Worm (Caenorhabditis elegans) whole organism, late embryonic: Measurements from ENCODE around the gene Y73B6BL.270.

ENCODE experiments used
- C08G9.2 ChIP-seq: sonication (generic microtip); optimal IDR thresholded peaks from 2 replicates; lab custom pipeline; 2016; ENCODE audit warnings: mild to moderate bottlenecking, missing genetic modification characterization, moderate library complexity, missing compliant biosample characterization
- F13H6.1 ChIP-seq: sonication (generic microtip); optimal IDR thresholded peaks from 2 replicates; lab custom pipeline; 2016; ENCODE audit warnings: missing genetic modification characterization, missing compliant biosample characterization
- K09A11.1 ChIP-seq: sonication (generic microtip); optimal IDR thresholded peaks from 2 replicates; lab custom pipeline; 2017; ENCODE audit warnings: antibody characterized with exemption, mild to moderate bottlenecking, missing genetic modification characterization, missing compliant biosample characterization; ENCODE audit not compliant: insufficient read depth
- ceh-18 ChIP-seq: sonication (generic microtip); optimal IDR thresholded peaks from 2 replicates; lab custom pipeline; 2016; ENCODE audit warnings: missing genetic modification characterization, missing compliant biosample characterization
- ceh-24 ChIP-seq: sonication (generic microtip); optimal IDR thresholded peaks from 2 replicates; lab custom pipeline; 2016; ENCODE audit warnings: mild to moderate bottlenecking, missing genetic modification characterization, missing compliant biosample characterization
- ceh-30 ChIP-seq: fragments of 150-350 bp; optimal IDR thresholded peaks from 2 replicates; lab custom pipeline; 2014; ENCODE audit warnings: missing biosample characterization, missing genetic modification characterization
- ceh-34 ChIP-seq: sonication (generic microtip); optimal IDR thresholded peaks from 2 replicates; lab custom pipeline; 2016; ENCODE audit warnings: mild to moderate bottlenecking, missing genetic modification characterization, missing compliant biosample characterization
- ceh-45 ChIP-seq: fragments of 200-800 bp; sonication (Bioruptor generic); IDR thresholded peaks from 2 replicates; pipeline ENCODE4 v1.3.6; 2022; ENCODE audit warnings: missing genetic modification reagents, missing genetic modification characterization, missing compliant biosample characterization
- ceh-6 ChIP-seq: fragments of 200-800 bp; sonication (Bioruptor generic); optimal IDR thresholded peaks from 2 replicates; lab custom pipeline; 2018; ENCODE audit warnings: mild to moderate bottlenecking, missing genetic modification characterization, missing compliant biosample characterization
- ceh-9 ChIP-seq: sonication (generic microtip); optimal IDR thresholded peaks from 2 replicates; lab custom pipeline; 2016; ENCODE audit warnings: mild to moderate bottlenecking, missing genetic modification characterization, inconsistent platforms, missing compliant biosample characterization
- che-1 ChIP-seq: sonication (generic microtip); optimal IDR thresholded peaks from 2 replicates; lab custom pipeline; 2016; ENCODE audit warnings: mild to moderate bottlenecking, missing genetic modification characterization, missing compliant biosample characterization
- dmd-4 ChIP-seq: sonication (generic microtip); optimal IDR thresholded peaks from 2 replicates; lab custom pipeline; 2016; ENCODE audit warnings: borderline replicate concordance, missing genetic modification characterization, missing compliant biosample characterization
- elt-2 ChIP-seq: sonication (generic microtip); optimal IDR thresholded peaks from 2 replicates; lab custom pipeline; 2016; ENCODE audit warnings: missing genetic modification reagents, missing genetic modification characterization, missing compliant biosample characterization
- elt-4 ChIP-seq: sonication (generic microtip); optimal IDR thresholded peaks from 2 replicates; lab custom pipeline; 2016; ENCODE audit warnings: missing genetic modification characterization, missing compliant biosample characterization
- eyg-1 ChIP-seq: sonication (generic microtip); optimal IDR thresholded peaks from 2 replicates; lab custom pipeline; 2016; ENCODE audit warnings: missing genotype, missing genetic modification characterization, missing compliant biosample characterization
- fax-1 ChIP-seq: sonication (generic microtip); optimal IDR thresholded peaks from 2 replicates; lab custom pipeline; 2016; ENCODE audit warnings: missing genotype, missing genetic modification characterization, missing compliant biosample characterization
- fkh-10 ChIP-seq: fragments of 150-350 bp; optimal IDR thresholded peaks from 2 replicates; lab custom pipeline; 2014; ENCODE audit warnings: missing biosample characterization, missing genetic modification reagents, missing genetic modification characterization
- fkh-6 ChIP-seq: sonication (generic microtip); optimal IDR thresholded peaks from 2 replicates; lab custom pipeline; 2016; ENCODE audit warnings: missing genetic modification characterization, missing compliant biosample characterization
- hlh-15 ChIP-seq: sonication (generic microtip); optimal IDR thresholded peaks from 2 replicates; lab custom pipeline; 2016; ENCODE audit warnings: missing genetic modification characterization, missing compliant biosample characterization
- hlh-6 ChIP-seq: sonication (generic microtip); optimal IDR thresholded peaks from 2 replicates; lab custom pipeline; 2016; ENCODE audit warnings: missing genotype, missing genetic modification characterization, missing compliant biosample characterization
- hlh-8 ChIP-seq: sonication (generic microtip); optimal IDR thresholded peaks from 2 replicates; lab custom pipeline; 2016; ENCODE audit warnings: missing genotype, missing genetic modification characterization, missing compliant biosample characterization
- mec-3 ChIP-seq: sonication (generic microtip); optimal IDR thresholded peaks from 2 replicates; lab custom pipeline; 2016; ENCODE audit warnings: borderline replicate concordance, missing genetic modification characterization, missing compliant biosample characterization
- nfya-1 ChIP-seq: sonication (generic microtip); optimal IDR thresholded peaks from 2 replicates; lab custom pipeline; 2017; ENCODE audit warnings: missing genetic modification characterization, mild to moderate bottlenecking, missing compliant biosample characterization, antibody characterized with exemption, moderate library complexity
- nhr-232 ChIP-seq: sonication (generic microtip); optimal IDR thresholded peaks from 2 replicates; lab custom pipeline; 2016; ENCODE audit warnings: missing genetic modification characterization, missing compliant biosample characterization
- pag-3 ChIP-seq: sonication (generic microtip); optimal IDR thresholded peaks from 2 replicates; lab custom pipeline; 2016; ENCODE audit warnings: missing compliant biosample characterization, missing genetic modification characterization, borderline replicate concordance
- pax-1 ChIP-seq: fragments of 150-350 bp; optimal IDR thresholded peaks from 2 replicates; lab custom pipeline; 2014; ENCODE audit warnings: missing biosample characterization, missing genetic modification characterization
- pha-2 ChIP-seq: sonication (generic microtip); optimal IDR thresholded peaks from 2 replicates; lab custom pipeline; 2017; ENCODE audit warnings: mild to moderate bottlenecking, missing genetic modification characterization, missing compliant biosample characterization
- pha-4 ChIP-seq: fragments of 150-350 bp; optimal IDR thresholded peaks from 2 replicates; lab custom pipeline; 2018; ENCODE audit warnings: missing biosample characterization, missing genetic modification reagents, missing genetic modification characterization
- pqm-1 ChIP-seq: sonication (generic microtip); optimal IDR thresholded peaks from 2 replicates; lab custom pipeline; 2016; ENCODE audit warnings: missing genetic modification characterization, missing compliant biosample characterization
- ref-2 ChIP-seq: sonication (generic microtip); optimal IDR thresholded peaks from 2 replicates; lab custom pipeline; 2016; ENCODE audit warnings: missing genetic modification characterization, missing compliant biosample characterization
- rnt-1 ChIP-seq: sonication (generic microtip); optimal IDR thresholded peaks from 2 replicates; lab custom pipeline; 2016; ENCODE audit warnings: missing genetic modification characterization, missing compliant biosample characterization
- sdc-2 ChIP-seq: sonication (generic microtip); optimal IDR thresholded peaks from 2 replicates; lab custom pipeline; 2016; ENCODE audit warnings: missing genotype, missing genetic modification characterization, missing compliant biosample characterization
- tbx-2 ChIP-seq: sonication (generic microtip); optimal IDR thresholded peaks from 2 replicates; lab custom pipeline; 2016; ENCODE audit warnings: missing genetic modification characterization, missing compliant biosample characterization
- tbx-7 ChIP-seq: sonication (generic microtip); optimal IDR thresholded peaks from 2 replicates; lab custom pipeline; 2016; ENCODE audit warnings: missing genotype, missing genetic modification characterization, missing compliant biosample characterization
- unc-86 ChIP-seq: sonication (generic microtip); optimal IDR thresholded peaks from 2 replicates; lab custom pipeline; 2016; ENCODE audit warnings: missing genetic modification characterization, missing compliant biosample characterization
- zip-5 ChIP-seq: sonication (generic microtip); optimal IDR thresholded peaks from 2 replicates; lab custom pipeline; 2016; ENCODE audit warnings: missing genetic modification characterization, missing compliant biosample characterization

Gene Y73B6BL.270

DNA sequence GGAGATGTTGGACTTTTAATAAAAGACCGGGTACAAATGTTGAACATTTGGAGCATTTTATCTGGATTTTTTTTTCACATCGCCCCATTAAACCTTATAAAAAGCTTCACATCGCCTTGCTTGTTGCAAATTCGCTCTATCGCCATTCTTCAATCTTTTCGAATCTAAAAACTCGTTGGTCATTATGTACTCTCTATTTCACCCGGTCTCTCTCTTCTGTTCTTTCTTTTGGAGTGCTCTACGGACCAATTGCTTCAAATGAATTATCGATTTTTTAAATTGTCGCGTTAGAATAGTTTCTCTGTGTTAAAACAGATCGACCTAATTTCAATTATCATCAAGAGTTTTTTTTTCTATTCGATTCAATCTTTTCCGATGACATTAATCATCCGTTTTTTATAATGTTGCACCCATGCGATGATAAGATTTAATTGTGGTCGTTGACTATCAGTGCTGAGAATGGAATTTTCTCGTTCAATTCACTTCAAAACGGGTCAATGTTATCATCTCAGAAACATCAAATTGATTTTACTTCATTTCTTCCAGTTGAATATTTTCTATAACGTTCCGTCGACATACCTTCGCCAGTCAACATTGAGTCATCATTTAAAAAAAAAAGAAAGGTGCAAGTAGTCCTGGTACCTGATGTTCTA is 37.7 kb upstream of the Y73B6BL.270 start (continued):
- TF ChIP-seq elt-4 (no peak), dmd-4 (no peak), ceh-18 (tag; lab: Kevin White, UChicago) (no peak), ceh-30 (tag; lab: Kevin White, UChicago) (no peak), hlh-8 (tag; lab: Kevin White, UChicago) (no peak), fax-1 (tag; lab: Kevin White, UChicago) (no peak), K09A11.1 (tag; lab: Kevin White, UChicago) (no peak), zip-5 (tag; lab: Kevin White, UChicago) (no peak), fkh-6 (tag; lab: Kevin White, UChicago) (no peak)

- TF ChIP-seq hlh-15 (tag; lab: Kevin White, UChicago) = no peak
Measured at ce11 chrIV:6328198-6328597, 36.9 kb upstream of the Y73B6BL.270 start.

- TF ChIP-seq rnt-1 (no peak), fkh-6 (tag; lab: Kevin White, UChicago) (no peak), ceh-45 (GFP tag; lab: Robert Waterston, UW) (no peak), nfya-1 (no peak), C08G9.2 (tag; lab: Kevin White, UChicago) (no peak), pha-2 (no peak), ceh-6 (GFP tag; lab: Kevin White, UChicago) (no peak), pqm-1 (tag; lab: Kevin White, UChicago) (no peak), mec-3 (no peak), fkh-10 (GFP tag; lab: Kevin White, UChicago) (no peak), elt-2 (tag; lab: Kevin White, UChicago) (no peak), fax-1 (tag; lab: Kevin White, UChicago) (no peak), che-1 (tag; lab: Kevin White, UChicago) (no peak), pha-4 (tag; lab: Kevin White, UChicago) (no peak)
- TF ChIP-seq, all 69 proteins: peak for 0
Measured at ce11 chrIV:6329339-6329738, 35.8 kb upstream of the Y73B6BL.270 start, which contains the start of gene seu-1. Gene seu-1 (plus strand): TSS chrIV:6329639.

DNA sequence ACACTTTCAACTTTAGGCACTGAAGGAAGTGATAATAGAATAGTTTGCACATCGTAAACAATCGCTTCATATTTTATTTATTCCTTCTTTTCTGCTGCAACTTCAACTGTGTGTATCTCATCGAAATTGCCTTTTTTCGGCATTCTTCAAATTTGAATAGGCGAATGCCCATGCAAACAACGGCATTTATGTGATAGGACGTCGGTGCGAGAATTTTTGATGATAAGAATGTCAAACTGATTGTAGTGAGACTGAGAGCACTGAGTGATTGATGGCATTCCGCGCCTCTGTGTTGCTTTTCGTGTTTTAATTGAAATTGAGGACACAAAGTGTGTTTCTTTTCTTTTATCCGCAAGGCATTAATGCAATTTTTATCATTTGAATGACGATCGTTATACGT is 34.4 kb upstream of the Y73B6BL.270 start:
- TF ChIP-seq elt-2 (tag; lab: Kevin White, UChicago) = peak; percentile 56
- no peak for TF ChIP-seq tbx-2
- TF ChIP-seq F13H6.1 (tag; lab: Kevin White, UChicago) = no peak
- TF ChIP-seq dmd-4 = no peak
- TF ChIP-seq ceh-45 (GFP tag; lab: Robert Waterston, UW) = no peak
- TF ChIP-seq rnt-1 = peak; percentile 11

DNA sequence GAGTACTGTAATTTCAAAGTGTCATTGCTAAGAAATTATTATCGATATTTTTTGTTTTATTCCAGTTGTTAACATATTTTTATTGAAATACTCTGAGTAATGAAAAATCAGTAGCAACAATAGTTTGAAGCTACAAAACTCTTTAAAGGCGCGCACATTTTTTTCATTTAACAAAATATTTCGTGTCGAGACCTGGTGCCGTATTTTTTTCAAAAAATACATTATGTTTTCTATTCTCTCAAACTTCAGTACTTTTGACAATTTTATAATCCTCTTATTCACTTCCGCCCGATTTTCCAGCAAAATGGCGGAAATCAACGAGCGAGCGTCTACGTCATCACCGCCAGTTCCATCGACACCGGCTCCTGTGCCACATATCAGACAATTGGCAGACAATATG is 31.2 kb upstream of the Y73B6BL.270 start, which contains the start of gene blos-2:
blos-2 (plus strand) TSS at position 301 of the 400 bp plus-strand sequence.
- TF ChIP-seq pax-1 = no peak
- no peak for TF ChIP-seq tbx-7 (tag; lab: Kevin White, UChicago)

DNA sequence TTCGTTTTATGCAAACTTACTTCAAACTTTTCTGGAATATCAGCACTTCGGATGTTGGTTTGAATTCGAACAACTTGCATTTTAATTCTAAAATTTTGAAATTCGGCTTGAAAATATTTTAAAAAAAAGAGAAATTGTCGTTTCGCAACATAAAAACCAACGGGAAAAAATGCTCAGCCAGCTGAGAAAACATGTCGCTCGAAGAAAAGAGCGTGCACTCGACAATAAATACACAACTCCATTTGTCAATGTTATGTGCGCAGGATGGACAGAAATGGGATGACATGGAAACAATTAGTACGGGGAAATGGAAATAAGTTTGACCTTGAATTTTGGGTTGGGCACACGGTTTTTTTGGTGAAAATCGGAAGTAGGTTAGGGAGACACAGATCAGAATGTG is 29.2 kb upstream of the Y73B6BL.270 start, which contains the start of gene mif-4:
mif-4 (minus strand) TSS at position 87 of the 400 bp plus-strand sequence.
- no peak for TF ChIP-seq unc-86 (tag; lab: Kevin White, UChicago)
- TF ChIP-seq tbx-2 = no peak
- TF ChIP-seq eyg-1 = no peak
- TF ChIP-seq pag-3 (tag; lab: Kevin White, UChicago) = no peak
- no peak for TF ChIP-seq ref-2
- TF ChIP-seq sdc-2 (tag; lab: Kevin White, UChicago) = no peak
- TF ChIP-seq rnt-1 = no peak
- no peak for TF ChIP-seq ceh-34 (tag; lab: Kevin White, UChicago)
- TF ChIP-seq ceh-9 = no peak
- no peak for TF ChIP-seq fkh-6 (tag; lab: Kevin White, UChicago)
- TF ChIP-seq nhr-232 = no peak
- TF ChIP-seq ceh-24 (tag; lab: Kevin White, UChicago) = no peak
- TF ChIP-seq hlh-6 = no peak
